Fruit fly (Drosophila melanogaster) whole organism, embryonic: Measurements from ENCODE around the gene Zif.

Experiments used
- B-H2 ChIP-seq: fragments of 200-800 bp; sonication (Bioruptor generic); optimal IDR thresholded peaks from 2 replicates; lab custom pipeline; 2018; ENCODE audit warnings: missing biosample characterization, mild to moderate bottlenecking, missing genetic modification characterization
- BEAF-32 ChIP-seq: fragments of 200-800 bp; sonication (Bioruptor generic); optimal IDR thresholded peaks from 3 replicates; lab custom pipeline; 2017; ENCODE audit warnings: missing biosample characterization, missing genetic modification characterization, mild to moderate bottlenecking, moderate library complexity, missing genetic modification reagents
- Bteb2 ChIP-seq: fragments of 200-800 bp; sonication (Bioruptor generic); optimal IDR thresholded peaks from 2 replicates; lab custom pipeline; 2016; ENCODE audit warnings: missing biosample characterization, missing genetic modification characterization
- C15 ChIP-seq: fragments of 200-800 bp; sonication (Bioruptor generic); IDR thresholded peaks from 3 replicates; pipeline ENCODE4 v1.3.6; 2022; ENCODE audit warnings: missing biosample characterization, missing genetic modification characterization
- CG10209 ChIP-seq: fragments of 200-800 bp; sonication (Bioruptor generic); optimal IDR thresholded peaks from 3 replicates; lab custom pipeline; 2017; ENCODE audit warnings: missing biosample characterization, mild to moderate bottlenecking, missing genetic modification characterization, missing genetic modification reagents
- CG1024 ChIP-seq: fragments of 200-800 bp; sonication (Bioruptor generic); IDR thresholded peaks from 2 replicates; pipeline ENCODE4 v1.3.6; 2022; ENCODE audit warnings: missing biosample characterization, missing genetic modification characterization
- CG11398 ChIP-seq: fragments of 200-800 bp; sonication (Bioruptor generic); optimal IDR thresholded peaks from 2 replicates; lab custom pipeline; 2016; ENCODE audit warnings: missing biosample characterization, missing genetic modification characterization
- CG11695 ChIP-seq: fragments of 200-800 bp; sonication (Bioruptor generic); IDR thresholded peaks from 3 replicates; pipeline ENCODE4 v1.3.6; 2022; ENCODE audit warnings: missing biosample characterization, missing genetic modification characterization
- CG12104 ChIP-seq: fragments of 200-800 bp; sonication (Bioruptor generic); optimal IDR thresholded peaks from 3 replicates; lab custom pipeline; 2016; ENCODE audit warnings: missing biosample characterization, missing genetic modification characterization
- CG12219 ChIP-seq: fragments of 200-800 bp; sonication (Bioruptor generic); optimal IDR thresholded peaks from 3 replicates; lab custom pipeline; 2018; ENCODE audit warnings: missing biosample characterization, mild to moderate bottlenecking, missing genetic modification characterization
- CG12391 ChIP-seq: fragments of 200-800 bp; sonication (Bioruptor generic); optimal IDR thresholded peaks from 3 replicates; lab custom pipeline; 2018; ENCODE audit warnings: missing biosample characterization, mild to moderate bottlenecking, missing genetic modification characterization, moderate library complexity
- CG12942 ChIP-seq: fragments of 200-800 bp; sonication (Bioruptor generic); optimal IDR thresholded peaks from 3 replicates; lab custom pipeline; 2016; ENCODE audit warnings: missing biosample characterization, missing genetic modification characterization
- CG15601 ChIP-seq: fragments of 200-800 bp; sonication (Bioruptor generic); optimal IDR thresholded peaks from 3 replicates; lab custom pipeline; 2019; ENCODE audit warnings: missing biosample characterization, mild to moderate bottlenecking, missing genetic modification characterization, moderate library complexity
- CG1647 ChIP-seq: fragments of 200-800 bp; sonication (Bioruptor generic); optimal IDR thresholded peaks from 3 replicates; lab custom pipeline; 2016; ENCODE audit warnings: missing biosample characterization, missing genetic modification characterization
- CG16815 ChIP-seq: fragments of 200-800 bp; sonication (Bioruptor generic); optimal IDR thresholded peaks from 3 replicates; lab custom pipeline; 2017; ENCODE audit warnings: missing biosample characterization, mild to moderate bottlenecking, missing genetic modification characterization
- CG17385 ChIP-seq: fragments of 200-800 bp; sonication (Bioruptor generic); optimal IDR thresholded peaks from 3 replicates; lab custom pipeline; 2018; ENCODE audit warnings: missing biosample characterization, mild to moderate bottlenecking, missing genetic modification characterization
- CG17802 ChIP-seq: fragments of 200-800 bp; sonication (Bioruptor generic); optimal IDR thresholded peaks from 2 replicates; lab custom pipeline; 2018; ENCODE audit warnings: missing biosample characterization, mild to moderate bottlenecking, missing genetic modification characterization, moderate library complexity
- CG2712 ChIP-seq: fragments of 200-800 bp; optimal IDR thresholded peaks from 3 replicates; lab custom pipeline; 2019; ENCODE audit warnings: missing biosample characterization, mild to moderate bottlenecking, missing genetic modification characterization, moderate library complexity
- CG30403 ChIP-seq: fragments of 200-800 bp; sonication (Bioruptor generic); optimal IDR thresholded peaks from 3 replicates; lab custom pipeline; 2016; ENCODE audit warnings: missing biosample characterization, missing genetic modification characterization
- CG32772 ChIP-seq: fragments of 200-800 bp; sonication (Bioruptor generic); IDR thresholded peaks from 2 replicates; pipeline ENCODE4 v1.3.6; 2022; ENCODE audit warnings: missing biosample characterization, missing genetic modification characterization
- CG3726 ChIP-seq: fragments of 200-800 bp; sonication (Bioruptor generic); IDR thresholded peaks from 3 replicates; pipeline ENCODE4, ENCODE4 v1.3.6; 2022; ENCODE audit warnings: missing biosample characterization, missing genetic modification characterization
- CG3847 ChIP-seq: fragments of 200-800 bp; sonication (Bioruptor generic); IDR thresholded peaks from 2 replicates; pipeline ENCODE4 v1.3.6; 2022; ENCODE audit warnings: missing biosample characterization, missing genetic modification characterization
- CG42726 ChIP-seq: fragments of 200-800 bp; sonication (Bioruptor generic); IDR thresholded peaks from 2 replicates; pipeline ENCODE4 v1.3.6; 2022; ENCODE audit warnings: missing biosample characterization, missing genetic modification characterization; ENCODE audit not compliant: partially characterized antibody
- CG4282 ChIP-seq: fragments of 200-800 bp; sonication (Bioruptor generic); optimal IDR thresholded peaks from 2 replicates; lab custom pipeline; 2016; ENCODE audit warnings: missing biosample characterization, missing genetic modification characterization
- CHES-1-like ChIP-seq: fragments of 200-800 bp; sonication (Bioruptor generic); optimal IDR thresholded peaks from 2 replicates; lab custom pipeline; 2016; ENCODE audit warnings: missing biosample characterization, missing genetic modification characterization
- D19A ChIP-seq: fragments of 200-800 bp; optimal IDR thresholded peaks from 3 replicates; lab custom pipeline; 2019; ENCODE audit warnings: missing biosample characterization, mild to moderate bottlenecking, missing genetic modification characterization, moderate library complexity
- E2f1 ChIP-seq: fragments of 200-800 bp; sonication (Bioruptor generic); IDR thresholded peaks from 2 replicates; pipeline ENCODE4 v1.3.6; 2022; ENCODE audit warnings: missing biosample characterization, missing genetic modification characterization
- Hey ChIP-seq: fragments of 200-800 bp; sonication (Bioruptor generic); optimal IDR thresholded peaks from 3 replicates; lab custom pipeline; 2018; ENCODE audit warnings: missing biosample characterization, mild to moderate bottlenecking, missing genetic modification characterization
- Hsf ChIP-seq: fragments of 200-800 bp; sonication (Bioruptor generic); optimal IDR thresholded peaks from 3 replicates; lab custom pipeline; 2016; ENCODE audit warnings: missing biosample characterization, missing genetic modification characterization
- Oli ChIP-seq: fragments of 200-800 bp; sonication (Bioruptor generic); optimal IDR thresholded peaks from 2 replicates; lab custom pipeline; 2018; ENCODE audit warnings: missing biosample characterization, mild to moderate bottlenecking, missing genetic modification characterization, moderate library complexity
- Spps ChIP-seq: fragments of 200-800 bp; sonication (Bioruptor generic); optimal IDR thresholded peaks from 2 replicates; lab custom pipeline; 2018; ENCODE audit warnings: missing biosample characterization, mild to moderate bottlenecking, missing genetic modification characterization
- az2 ChIP-seq: fragments of 200-800 bp; sonication (Bioruptor generic); optimal IDR thresholded peaks from 3 replicates; lab custom pipeline; 2016; ENCODE audit warnings: missing biosample characterization, missing genetic modification characterization
- cad ChIP-seq: fragments of >200 bp; optimal IDR thresholded peaks from 2 replicates; lab custom pipeline; 2017; ENCODE audit warnings: missing biosample characterization, missing genetic modification characterization
- chif ChIP-seq, 2 experiments: fragments of 200-800 bp; sonication (Bioruptor generic); optimal IDR thresholded peaks; 3 replicates each; lab custom pipeline; 2016; ENCODE audit warnings: missing biosample characterization in 2 of 2, missing genetic modification characterization in 2 of 2
- gt ChIP-seq: fragments of 200-800 bp; sonication (Bioruptor generic); IDR thresholded peaks from 2 replicates; pipeline ENCODE4 v1.3.6; 2022; ENCODE audit warnings: missing biosample characterization, missing genetic modification characterization
- ind ChIP-seq: fragments of 200-800 bp; sonication (Bioruptor generic); optimal IDR thresholded peaks from 3 replicates; lab custom pipeline; 2016; ENCODE audit warnings: missing biosample characterization, missing genetic modification characterization
- mld ChIP-seq: fragments of 200-800 bp; sonication (Bioruptor generic); IDR thresholded peaks from 3 replicates; pipeline ENCODE4 v1.3.6; 2022; ENCODE audit warnings: missing biosample characterization, missing genetic modification characterization; ENCODE audit not compliant: partially characterized antibody
- nerfin-2 ChIP-seq: fragments of 200-800 bp; sonication (Bioruptor generic); IDR thresholded peaks from 2 replicates; pipeline ENCODE4 v1.3.6; 2022; ENCODE audit warnings: missing biosample characterization, missing genetic modification characterization; ENCODE audit not compliant: partially characterized antibody
- pfk ChIP-seq: fragments of 200-800 bp; sonication (Bioruptor generic); optimal IDR thresholded peaks from 2 replicates; lab custom pipeline; 2018; ENCODE audit warnings: missing biosample characterization, mild to moderate bottlenecking, missing genetic modification characterization, moderate library complexity
- pita ChIP-seq: fragments of 200-800 bp; sonication (Bioruptor generic); optimal IDR thresholded peaks from 2 replicates; lab custom pipeline; 2017; ENCODE audit warnings: missing biosample characterization, mild to moderate bottlenecking, missing genetic modification characterization
- pros ChIP-seq: fragments of 200-800 bp; sonication (Bioruptor generic); optimal IDR thresholded peaks from 3 replicates; lab custom pipeline; 2019; ENCODE audit warnings: missing biosample characterization, mild to moderate bottlenecking, missing genetic modification characterization, moderate library complexity
- repo ChIP-seq: fragments of 200-800 bp; sonication (Bioruptor generic); optimal IDR thresholded peaks from 2 replicates; lab custom pipeline; 2016; ENCODE audit warnings: missing biosample characterization, missing genetic modification characterization
- sens ChIP-seq: fragments of 200-800 bp; sonication (Bioruptor generic); peaks from one replicate; lab custom pipeline; 2016; ENCODE audit warnings: missing biosample characterization, missing genetic modification characterization
- sna ChIP-seq: fragments of 200-800 bp; sonication (Bioruptor generic); IDR thresholded peaks from 2 replicates; pipeline ENCODE4 v1.3.6; 2022; ENCODE audit warnings: missing biosample characterization, missing genetic modification characterization; ENCODE audit not compliant: partially characterized antibody
- sob ChIP-seq: fragments of 200-800 bp; sonication (Bioruptor generic); IDR thresholded peaks from 2 replicates; pipeline ENCODE4 v1.3.6; 2022; ENCODE audit warnings: missing biosample characterization, missing genetic modification characterization
- sr ChIP-seq: fragments of 200-800 bp; sonication (Bioruptor generic); IDR thresholded peaks from 3 replicates; pipeline ENCODE4 v1.3.6; 2022; ENCODE audit warnings: missing biosample characterization, missing genetic modification characterization
- trem ChIP-seq: fragments of 200-800 bp; optimal IDR thresholded peaks from 3 replicates; lab custom pipeline; 2019; ENCODE audit warnings: missing biosample characterization, mild to moderate bottlenecking, missing genetic modification characterization, moderate library complexity
- twi ChIP-seq: fragments of 200-800 bp; optimal IDR thresholded peaks from 2 replicates; lab custom pipeline; 2019; ENCODE audit warnings: missing biosample characterization, mild to moderate bottlenecking, missing genetic modification characterization, moderate library complexity
- tx ChIP-seq: fragments of 200-800 bp; sonication (Bioruptor generic); optimal IDR thresholded peaks from 2 replicates; lab custom pipeline; 2016; ENCODE audit warnings: missing biosample characterization, missing genetic modification characterization
- vvl ChIP-seq: fragments of 200-800 bp; sonication (Bioruptor generic); IDR thresholded peaks from 2 replicates; pipeline ENCODE4 v1.3.6; 2022; ENCODE audit warnings: missing biosample characterization, missing genetic modification characterization
- wor ChIP-seq: fragments of 200-800 bp; sonication (Bioruptor generic); IDR thresholded peaks from 2 replicates; pipeline ENCODE4 v1.3.6; 2022; ENCODE audit warnings: missing biosample characterization, missing genetic modification characterization
- zfh1 ChIP-seq: fragments of 200-800 bp; sonication (Bioruptor generic); IDR thresholded peaks from 3 replicates; pipeline ENCODE4 v1.3.6; 2022; ENCODE audit warnings: missing biosample characterization, missing genetic modification characterization

The Zif gene

dm6 chr3R:6457055-6457391 is at the start of gene Zif (continued):
- TF ChIP-seq CG12391 = peak; percentile 27
- TF ChIP-seq CG16815 (GFP tag; lab: Kevin White, UChicago) = peak; percentile 21
- peak; percentile 46 for TF ChIP-seq az2 (GFP tag; lab: Kevin White, UChicago)
- TF ChIP-seq sna (GFP tag; lab: Robert Waterston, UW) = no peak
- peak; percentile 47; the same call in 1 of the 3 replicates for TF ChIP-seq zfh1 (GFP tag; lab: Robert Waterston, UW)
- peak; percentile 48 for TF ChIP-seq BEAF-32
- peak; percentile 27 for TF ChIP-seq CG2712 (tag; lab: Kevin White, UChicago)
- no peak for TF ChIP-seq CG4282 (GFP tag; lab: Kevin White, UChicago)
- no peak for TF ChIP-seq pita
- TF ChIP-seq CG10209 = peak; percentile 19
- TF ChIP-seq tx = peak; percentile 31
- TF ChIP-seq CG12219 (GFP tag; lab: Kevin White, UChicago) = no peak
- TF ChIP-seq CHES-1-like (GFP tag; lab: Kevin White, UChicago) = peak; percentile 14
- no peak for TF ChIP-seq CG1024 (GFP tag; lab: Robert Waterston, UW)
- TF ChIP-seq CG17802 = peak; percentile 31
- no peak for TF ChIP-seq CG11695 (GFP tag; lab: Robert Waterston, UW)
- no peak for TF ChIP-seq Spps (tag; lab: Kevin White, UChicago)
- TF ChIP-seq CG30403 (GFP tag; lab: Kevin White, UChicago) = peak; percentile 31
- no peak for TF ChIP-seq CG15601 (tag; lab: Kevin White, UChicago)
- peak; percentile 50 for TF ChIP-seq ind
- TF ChIP-seq C15 (GFP tag; lab: Robert Waterston, UW) = no peak
- TF ChIP-seq CG32772 (GFP tag; lab: Robert Waterston, UW) = peak; percentile 21; the same call in 1 of the 2 replicates
- TF ChIP-seq sens (GFP tag; lab: Kevin White, UChicago) = peak; percentile 53
- peak; percentile 64 for TF ChIP-seq CG3847 (GFP tag; lab: Robert Waterston, UW)
- no peak for TF ChIP-seq sr (GFP tag; lab: Robert Waterston, UW)
- TF ChIP-seq repo (GFP tag; lab: Kevin White, UChicago) = peak; percentile 29
- TF ChIP-seq D19A (tag; lab: Kevin White, UChicago) = no peak
- TF ChIP-seq CG12104 (GFP tag; lab: Kevin White, UChicago) = no peak
- peak; percentile 84 for TF ChIP-seq sob (GFP tag; lab: Robert Waterston, UW)
- peak; percentile 11 for TF ChIP-seq CG11398 (GFP tag; lab: Kevin White, UChicago)
- peak; percentile 42 for TF ChIP-seq CG1647 (GFP tag; lab: Kevin White, UChicago)
- peak; percentile 23 for TF ChIP-seq trem (tag; lab: Kevin White, UChicago)
- TF ChIP-seq Hey (tag; lab: Kevin White, UChicago) = no peak
- TF ChIP-seq B-H2 = peak; percentile 41
- peak; percentile 30 for TF ChIP-seq Hsf
- TF ChIP-seq Bteb2 (GFP tag; lab: Kevin White, UChicago) = peak; percentile 30
- TF ChIP-seq CG17385 (GFP tag; lab: Kevin White, UChicago) = no peak
- TF ChIP-seq CG42726 (GFP tag; lab: Robert Waterston, UW) = no peak
- TF ChIP-seq twi = peak; percentile 4
- no peak for TF ChIP-seq wor (GFP tag; lab: Robert Waterston, UW)
- TF ChIP-seq gt = no peak
- TF ChIP-seq E2f1 (GFP tag; lab: Robert Waterston, UW) = 0 out of 2 replicates have a peak, but pooled peaks have one; percentile 18
- no peak for TF ChIP-seq CG3726 (GFP tag; lab: Robert Waterston, UW)
- peak; percentile 2 for TF ChIP-seq CG12942
- no peak for TF ChIP-seq pfk (GFP tag; lab: Kevin White, UChicago)
- TF ChIP-seq chif (GFP tag; optimal IDR thresholded peaks at IDR 0.05; lab: Kevin White, UChicago) = peak; percentile 9 to 24
- TF ChIP-seq Oli (tag; lab: Kevin White, UChicago) = no peak
- no peak for TF ChIP-seq nerfin-2 (GFP tag; lab: Robert Waterston, UW)
- no peak for TF ChIP-seq cad
- no peak for TF ChIP-seq mld (GFP tag; lab: Robert Waterston, UW)
- no peak for TF ChIP-seq pros (GFP tag; lab: Kevin White, UChicago)
- peak; percentile 70 for TF ChIP-seq vvl
